Worm (Caenorhabditis elegans) whole organism, young adult: ENCODE measurements around the gene ftt-2.

Source experiments
- C06A6.2 ChIP-seq: fragments of 200-800 bp; sonication (Bioruptor generic); conservative IDR thresholded peaks from 2 replicates; pipeline ENCODE4 v1.3.6; 2022; ENCODE audit warnings: missing genetic modification characterization, missing compliant biosample characterization
- D2030.7 ChIP-seq: fragments of 200-800 bp; sonication (Bioruptor generic); IDR thresholded peaks from 2 replicates; pipeline ENCODE4 v1.3.6; 2022; ENCODE audit warnings: missing genetic modification reagents, missing genetic modification characterization, missing compliant biosample characterization
- F10E7.11 ChIP-seq: sonication (generic microtip); optimal IDR thresholded peaks from 2 replicates; lab custom pipeline; 2017; ENCODE audit warnings: mild to moderate bottlenecking, missing genetic modification characterization, moderate library complexity, missing compliant biosample characterization
- F22D6.2 ChIP-seq: sonication (generic microtip); optimal IDR thresholded peaks from 2 replicates; lab custom pipeline; 2016; ENCODE audit warnings: mild to moderate bottlenecking, missing genetic modification characterization, missing compliant biosample characterization
- K11D2.4 ChIP-seq: fragments of 200-800 bp; sonication (Bioruptor generic); IDR thresholded peaks from 2 replicates; pipeline ENCODE4 v1.3.6; 2022; ENCODE audit warnings: missing genetic modification reagents, missing genetic modification characterization, missing compliant biosample characterization
- Y53F4B.3 ChIP-seq: fragments of 200-800 bp; sonication (Bioruptor generic); IDR thresholded peaks from 2 replicates; pipeline ENCODE4 v1.3.6; 2022; ENCODE audit warnings: missing genetic modification reagents, missing genetic modification characterization, missing compliant biosample characterization
- Y95B8A.8 ChIP-seq: fragments of 200-800 bp; sonication (Bioruptor generic); IDR thresholded peaks from 2 replicates; pipeline ENCODE4 v1.3.6; 2022; ENCODE audit warnings: missing genetic modification reagents, missing genetic modification characterization, missing compliant biosample characterization
- ZK185.1 ChIP-seq: sonication (generic microtip); optimal IDR thresholded peaks from 2 replicates; lab custom pipeline; 2016; ENCODE audit warnings: mild to moderate bottlenecking, missing genetic modification characterization, missing compliant biosample characterization; ENCODE audit not compliant: poor library complexity, severe bottlenecking
- aptf-2 ChIP-seq: fragments of 200-800 bp; sonication (Bioruptor generic); conservative IDR thresholded peaks from 2 replicates; pipeline ENCODE4 v1.3.6; 2022; ENCODE audit warnings: missing genetic modification reagents, missing genetic modification characterization, missing compliant biosample characterization
- aptf-3 ChIP-seq: fragments of 200-800 bp; sonication (Bioruptor generic); IDR thresholded peaks from 2 replicates; pipeline ENCODE4 v1.3.6; 2022; ENCODE audit warnings: missing genetic modification characterization, missing compliant biosample characterization
- atf-7 ChIP-seq: sonication (generic microtip); optimal IDR thresholded peaks from 2 replicates; lab custom pipeline; 2017; ENCODE audit warnings: mild to moderate bottlenecking, missing genetic modification characterization, missing compliant biosample characterization
- athp-1 ChIP-seq: sonication (generic microtip); optimal IDR thresholded peaks from 2 replicates; lab custom pipeline; 2017; ENCODE audit warnings: mild to moderate bottlenecking, missing genetic modification characterization, missing compliant biosample characterization
- attf-3 ChIP-seq: fragments of 200-800 bp; sonication (Bioruptor generic); conservative IDR thresholded peaks from 2 replicates; pipeline ENCODE4 v1.3.6; 2022; ENCODE audit warnings: missing genetic modification reagents, missing genetic modification characterization, missing compliant biosample characterization
- attf-6 ChIP-seq: fragments of 200-800 bp; sonication (Bioruptor generic); IDR thresholded peaks from 2 replicates; pipeline ENCODE4 v1.3.6; 2022; ENCODE audit warnings: missing genetic modification reagents, missing genetic modification characterization, missing compliant biosample characterization
- ccch-3 ChIP-seq: fragments of 200-800 bp; sonication (Bioruptor generic); optimal IDR thresholded peaks from 2 replicates; lab custom pipeline; 2018; ENCODE audit warnings: mild to moderate bottlenecking, missing genetic modification characterization, missing compliant biosample characterization
- cebp-2 ChIP-seq: fragments of 200-800 bp; sonication (Bioruptor generic); IDR thresholded peaks from 2 replicates; pipeline ENCODE4 v1.3.6; 2022; ENCODE audit warnings: missing genetic modification characterization, missing compliant biosample characterization
- ceh-100 ChIP-seq: fragments of 200-800 bp; sonication (Bioruptor generic); IDR thresholded peaks from 2 replicates; pipeline ENCODE4 v1.3.6; 2022; ENCODE audit warnings: missing genetic modification reagents, missing genetic modification characterization, missing compliant biosample characterization
- ceh-79 ChIP-seq: sonication (generic microtip); optimal IDR thresholded peaks from 2 replicates; lab custom pipeline; 2017; ENCODE audit warnings: mild to moderate bottlenecking, missing genetic modification characterization, missing compliant biosample characterization
- ceh-91 ChIP-seq: fragments of 200-800 bp; sonication (Bioruptor generic); IDR thresholded peaks from 2 replicates; pipeline ENCODE4 v1.3.6; 2022; ENCODE audit warnings: missing genetic modification reagents, missing genetic modification characterization, missing compliant biosample characterization
- dox-1 ChIP-seq: fragments of 200-800 bp; sonication (Bioruptor generic); IDR thresholded peaks from 2 replicates; pipeline ENCODE4 v1.3.6; 2022; ENCODE audit warnings: missing genetic modification reagents, missing genetic modification characterization, missing compliant biosample characterization
- egl-44 ChIP-seq: fragments of 200-800 bp; sonication (Bioruptor generic); IDR thresholded peaks from 2 replicates; pipeline ENCODE4 v1.3.6; 2022; ENCODE audit warnings: missing genetic modification reagents, missing genetic modification characterization, missing compliant biosample characterization
- egrh-3 ChIP-seq: fragments of 200-800 bp; sonication (Bioruptor generic); IDR thresholded peaks from 2 replicates; pipeline ENCODE4 v1.3.6; 2022; ENCODE audit warnings: missing genetic modification reagents, missing genetic modification characterization, missing compliant biosample characterization
- lag-1 ChIP-seq: fragments of 200-800 bp; sonication (Bioruptor generic); IDR thresholded peaks from 2 replicates; pipeline ENCODE4 v1.3.6; 2022; ENCODE audit warnings: missing genetic modification reagents, missing genetic modification characterization, missing compliant biosample characterization
- let-607 ChIP-seq, 2 experiments: fragments of 200-800 bp in 1 of 2; sonication (Bioruptor generic) in 1 of 2; sonication (generic microtip) in 1 of 2; optimal IDR thresholded peaks; 2 replicates each; lab custom pipeline; 2016 to 2018; ENCODE audit warnings: mild to moderate bottlenecking in 2 of 2, missing compliant biosample characterization in 2 of 2, missing genetic modification characterization in 2 of 2, moderate library complexity in 2 of 2, missing genotype in 1 of 2
- lin-40 ChIP-seq: sonication (generic microtip); optimal IDR thresholded peaks from 2 replicates; lab custom pipeline; 2016; ENCODE audit warnings: missing genetic modification characterization, mild to moderate bottlenecking, missing compliant biosample characterization, missing genotype, missing genetic modification reagents
- madf-3 ChIP-seq: fragments of 200-800 bp; sonication (Bioruptor generic); IDR thresholded peaks from 2 replicates; pipeline ENCODE4 v1.3.6; 2022; ENCODE audit warnings: missing genetic modification reagents, missing genetic modification characterization, missing compliant biosample characterization
- nhr-120 ChIP-seq: fragments of 200-800 bp; sonication (Bioruptor generic); IDR thresholded peaks from 2 replicates; pipeline ENCODE4 v1.3.6; 2022; ENCODE audit warnings: missing genetic modification characterization, missing compliant biosample characterization
- nhr-27 ChIP-seq: fragments of 200-800 bp; sonication (Bioruptor generic); optimal IDR thresholded peaks from 2 replicates; lab custom pipeline; 2018; ENCODE audit warnings: mild to moderate bottlenecking, missing genetic modification characterization, moderate library complexity, missing compliant biosample characterization
- rec-8 ChIP-seq, 2 experiments: sonication (generic microtip); optimal IDR thresholded peaks; 2 replicates each; lab custom pipeline; 2016; ENCODE audit warnings: mild to moderate bottlenecking in 2 of 2, missing genetic modification characterization in 2 of 2, missing genetic modification reagents in 2 of 2, missing genotype in 2 of 2, missing biosample characterization in 1 of 2, missing compliant biosample characterization in 1 of 2, moderate library complexity in 1 of 2
- repo-1 ChIP-seq: sonication (generic microtip); optimal IDR thresholded peaks from 2 replicates; lab custom pipeline; 2017; ENCODE audit warnings: mild to moderate bottlenecking, missing genetic modification characterization, missing compliant biosample characterization
- sdz-38 ChIP-seq: sonication (generic microtip); optimal IDR thresholded peaks from 2 replicates; lab custom pipeline; 2016; ENCODE audit warnings: missing genotype, missing genetic modification characterization, missing compliant biosample characterization
- snpc-1.1 ChIP-seq: sonication (generic microtip); optimal IDR thresholded peaks from 2 replicates; lab custom pipeline; 2017; ENCODE audit warnings: missing genetic modification characterization, mild to moderate bottlenecking, missing compliant biosample characterization, antibody characterized with exemption, moderate library complexity, missing genotype, missing genetic modification reagents; ENCODE audit not compliant: insufficient read depth
- snpc-1.3 ChIP-seq: sonication (generic microtip); optimal IDR thresholded peaks from 2 replicates; lab custom pipeline; 2017; ENCODE audit warnings: missing genetic modification characterization, mild to moderate bottlenecking, missing compliant biosample characterization, antibody characterized with exemption, moderate library complexity, missing genotype, missing genetic modification reagents; ENCODE audit not compliant: insufficient read depth
- tbp1 ChIP-seq: fragments of 200-800 bp; sonication (Bioruptor generic); optimal IDR thresholded peaks from 2 replicates; lab custom pipeline; 2018; ENCODE audit warnings: mild to moderate bottlenecking, missing genetic modification characterization, missing compliant biosample characterization
- xnd-1 ChIP-seq: sonication (generic microtip); optimal IDR thresholded peaks from 2 replicates; lab custom pipeline; 2016; ENCODE audit warnings: missing genotype, missing genetic modification reagents, missing genetic modification characterization, missing compliant biosample characterization
- zfh-2 ChIP-seq: fragments of 200-800 bp; sonication (Bioruptor generic); conservative IDR thresholded peaks from 2 replicates; pipeline ENCODE4 v1.3.6; 2022; ENCODE audit warnings: missing genetic modification reagents, missing genetic modification characterization, missing compliant biosample characterization
- ztf-18 ChIP-seq: sonication (generic microtip); optimal IDR thresholded peaks from 2 replicates; lab custom pipeline; 2016; ENCODE audit warnings: missing genotype, mild to moderate bottlenecking, missing genetic modification characterization, missing compliant biosample characterization
- ztf-3 ChIP-seq: fragments of 200-800 bp; sonication (Bioruptor generic); optimal IDR thresholded peaks from 2 replicates; lab custom pipeline; 2018; ENCODE audit warnings: mild to moderate bottlenecking, missing genetic modification characterization, missing compliant biosample characterization

The ftt-2 gene

DNA sequence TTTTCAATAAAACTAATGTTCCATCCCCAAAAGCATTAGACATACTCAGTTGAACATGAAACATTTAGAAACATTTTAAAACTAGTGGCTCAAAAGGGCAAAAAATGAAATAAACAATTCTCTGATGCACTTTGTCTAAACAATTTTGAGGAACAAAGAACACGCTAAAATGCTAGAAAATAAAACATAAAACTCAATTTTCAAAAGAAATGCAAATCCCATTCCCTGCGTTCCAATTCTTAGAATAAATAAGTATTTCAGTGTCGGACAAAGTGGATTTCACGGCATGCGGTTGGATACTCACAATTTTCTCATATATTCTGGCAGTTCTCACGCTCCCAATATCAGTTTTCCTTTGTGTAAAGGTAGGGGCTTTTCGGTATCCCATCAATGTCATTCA lies 28.1 kb upstream of the ftt-2 start:
- TF ChIP-seq ZK185.1 (tag; lab: Kevin White, UChicago) = no peak
- no peak for TF ChIP-seq ceh-100
- no peak for TF ChIP-seq Y95B8A.8 (GFP tag; lab: Robert Waterston, UW)
- no peak for TF ChIP-seq lin-40 (tag; lab: Kevin White, UChicago)
- no peak for TF ChIP-seq tbp1 (GFP tag; lab: Kevin White, UChicago)
- TF ChIP-seq repo-1 = no peak
- no peak for TF ChIP-seq attf-6 (GFP tag; lab: Robert Waterston, UW)
- no peak for TF ChIP-seq C06A6.2 (GFP tag; lab: Robert Waterston, UW)
- TF ChIP-seq dox-1 (GFP tag; lab: Robert Waterston, UW) = no peak
- TF ChIP-seq D2030.7 (GFP tag; lab: Robert Waterston, UW) = no peak
- TF ChIP-seq egl-44 (GFP tag; lab: Robert Waterston, UW) = no peak
- no peak for TF ChIP-seq ccch-3 (GFP tag; lab: Kevin White, UChicago)
- TF ChIP-seq madf-3 (GFP tag; lab: Robert Waterston, UW) = no peak

DNA sequence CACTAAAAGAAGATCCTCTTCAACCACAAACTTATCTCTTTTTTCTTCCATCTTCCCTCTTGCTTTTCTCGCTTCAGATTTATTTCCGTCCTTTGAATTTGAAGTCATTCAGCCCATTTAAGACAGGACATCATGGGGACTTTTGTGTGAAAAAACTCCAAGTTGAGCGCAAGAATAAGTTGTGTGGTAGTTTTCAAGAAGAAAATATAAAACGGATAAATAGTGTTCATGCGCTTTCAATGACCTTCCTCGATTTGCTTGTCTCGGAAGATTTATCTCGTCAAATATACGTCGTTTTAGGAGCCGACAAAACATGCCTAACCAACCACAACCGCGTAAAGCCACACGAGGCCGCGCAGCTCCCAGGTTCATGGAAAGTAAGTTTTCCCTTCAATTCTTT lies 26.9 kb upstream of the ftt-2 start, which contains the start of gene sto-6:
sto-6 (plus strand) TSS at position 301 of the 400 bp plus-strand sequence.
- no peak for TF ChIP-seq rec-8 (tag; optimal IDR thresholded peaks at IDR 0.05; lab: Kevin White, UChicago)
- TF ChIP-seq zfh-2 (GFP tag; lab: Robert Waterston, UW) = no peak
- no peak for TF ChIP-seq xnd-1 (tag; lab: Kevin White, UChicago)
- no peak for TF ChIP-seq ceh-91
- TF ChIP-seq egrh-3 (GFP tag; lab: Robert Waterston, UW) = no peak
- no peak for TF ChIP-seq ztf-3 (GFP tag; lab: Kevin White, UChicago)
- TF ChIP-seq nhr-120 (GFP tag; lab: Robert Waterston, UW) = no peak
- TF ChIP-seq attf-3 (GFP tag; lab: Robert Waterston, UW) = no peak
- TF ChIP-seq lag-1 = no peak
- TF ChIP-seq snpc-1.3 (tag; lab: Kevin White, UChicago) = no peak

DNA sequence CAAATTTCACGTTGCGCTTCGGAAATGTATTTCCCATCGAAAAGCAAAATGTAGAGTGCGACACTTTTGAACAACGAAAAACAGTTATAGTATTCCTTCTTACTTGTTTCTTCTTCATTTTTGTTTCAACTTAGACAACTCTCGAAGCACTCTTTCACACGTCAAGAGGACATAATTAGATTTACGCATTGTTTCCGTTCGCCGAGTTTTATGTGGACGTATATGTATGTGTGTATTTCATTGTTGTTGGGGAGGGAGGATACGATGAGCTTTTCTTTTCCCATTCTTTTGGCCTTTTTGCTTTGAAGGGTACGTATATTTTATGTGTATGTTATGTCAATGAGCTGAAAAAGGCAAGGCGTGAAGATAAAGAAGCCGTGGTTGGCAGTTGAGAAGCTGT lies 25.3 kb upstream of the ftt-2 start:
- no peak for TF ChIP-seq snpc-1.1 (tag; lab: Kevin White, UChicago)
- no peak for TF ChIP-seq Y53F4B.3
- no peak for TF ChIP-seq let-607 (tag; optimal IDR thresholded peaks at IDR 0.05; lab: Kevin White, UChicago)

DNA sequence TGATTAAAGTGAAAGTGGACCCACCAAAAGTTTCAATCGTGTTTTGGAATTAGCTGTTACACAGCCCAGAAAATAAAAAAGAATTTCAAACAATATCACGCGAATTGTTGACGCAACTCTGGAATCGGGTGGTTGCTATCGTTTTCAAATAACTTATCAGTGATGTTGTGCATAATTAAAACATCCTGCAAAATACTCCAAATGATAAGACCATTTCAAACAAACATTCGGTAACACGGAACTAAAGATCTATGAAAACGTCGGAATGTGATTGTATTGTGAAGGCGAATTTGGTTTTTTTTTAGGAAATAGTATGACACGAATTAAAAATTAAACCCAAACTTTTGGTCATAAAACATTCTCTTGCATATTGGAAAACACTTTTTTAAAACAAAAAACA lies 23.4 kb upstream of the ftt-2 start, which contains the start of gene spp-30:
spp-30 (minus strand) TSS at position 101 of the 400 bp plus-strand sequence.
- TF ChIP-seq cebp-2 (GFP tag; lab: Robert Waterston, UW) (no peak), ceh-79 (tag; lab: Kevin White, UChicago) (no peak), F22D6.2 (tag; lab: Kevin White, UChicago) (no peak), xnd-1 (tag; lab: Kevin White, UChicago) (no peak), sdz-38 (tag; lab: Kevin White, UChicago) (no peak), F10E7.11 (tag; lab: Kevin White, UChicago) (no peak), nhr-27 (tag; lab: Kevin White, UChicago) (no peak), aptf-3 (no peak), ztf-18 (tag; lab: Kevin White, UChicago) (no peak), K11D2.4 (GFP tag; lab: Robert Waterston, UW) (no peak), atf-7 (tag; lab: Kevin White, UChicago) (no peak), let-607 (tag; optimal IDR thresholded peaks at IDR 0.05; lab: Kevin White, UChicago) (no peak), aptf-2 (GFP tag; lab: Robert Waterston, UW) (no peak), athp-1 (tag; lab: Kevin White, UChicago) (no peak)
